Fruit fly (Drosophila melanogaster) S2 (cell line): ENCODE measurements around the gene His4r.

Experiments
- CG8478 ChIP-seq: fragments of >200 bp; optimal IDR thresholded peaks from 2 replicates; lab custom pipeline; 2018
- CTCF ChIP-seq, 2 experiments: fragments of >200 bp; optimal IDR thresholded peaks; 2 replicates each; lab custom pipeline; 2018

DNA sequence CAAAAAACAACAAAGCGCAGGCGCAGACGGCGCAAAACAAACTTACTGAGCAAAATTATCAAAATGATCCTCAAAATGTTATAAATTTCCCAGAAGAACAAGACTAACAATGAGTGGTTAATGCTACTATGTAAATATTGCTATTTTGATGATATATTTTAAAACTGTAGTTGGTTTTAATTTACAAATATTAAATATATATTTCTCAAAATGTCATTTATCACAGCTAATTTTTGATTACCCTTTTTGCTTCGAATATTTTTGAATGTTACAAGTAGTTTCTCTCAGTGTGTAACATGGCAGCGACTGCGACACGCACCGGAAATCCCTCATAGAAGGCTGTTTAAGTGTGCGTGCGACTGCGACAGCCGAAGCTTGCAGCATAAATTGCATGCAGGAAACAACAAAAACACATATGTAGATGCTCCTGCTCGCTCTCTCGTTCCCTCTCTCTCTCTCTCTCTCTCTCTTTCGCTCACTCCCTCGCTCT is 27.6 kb upstream of the His4r start:
- TF ChIP-seq CTCF (optimal IDR thresholded peaks at IDR 0.05; lab: Kevin White, UChicago) = no peak
- no peak for TF ChIP-seq CG8478 (lab: Kevin White, UChicago)
